Fruit fly (Drosophila melanogaster): ENCODE data around the gene Psa.

dm6 chr3L:1489523-1489922 is 13.1 kb upstream of the Psa start, which contains the start of gene stet:
- TF ChIP-seq CTCF (optimal IDR thresholded peaks at IDR 0.05), result no peak
- no peak for TF ChIP-seq CG8478 (optimal IDR thresholded peaks at IDR 0.05)

Data from S2 (cell line).